Worm (Caenorhabditis elegans): ENCODE data around the gene C08D8.1.

Gene C08D8.1

ce11 chrV:8300935-8301535, 44.5 kb upstream of the C08D8.1 start, which contains the start of gene W02D7.6:
Gene W02D7.6, minus strand, starts transcription at chrV:8301507.
- TF ChIP-seq nhr-23 (tag; optimal IDR thresholded peaks at IDR 0.05) (no peak), C34F6.9 (tag; optimal IDR thresholded peaks at IDR 0.05) (peak; percentile 46), sma-9 (GFP tag; optimal IDR thresholded peaks at IDR 0.05) (peak; percentile 23), sma-9 (tag; optimal IDR thresholded peaks at IDR 0.05) (no peak), sem-4 (tag; optimal IDR thresholded peaks at IDR 0.05) (peak; percentile 13), lsy-2 (tag; optimal IDR thresholded peaks at IDR 0.05) (peak in 1 of 2 experiments; percentile 19), nhr-129 (tag; optimal IDR thresholded peaks at IDR 0.05) (peak; percentile 48), crh-2 (tag; optimal IDR thresholded peaks at IDR 0.05) (peak; percentile 62), mdl-1 (tag; optimal IDR thresholded peaks at IDR 0.05) (no peak)

ce11 chrV:8302522-8302921, 43.0 kb upstream of the C08D8.1 start, which contains the start of gene sel-9:
Gene sel-9, minus strand, starts transcription at chrV:8302580.
- TF ChIP-seq crh-2 (tag; optimal IDR thresholded peaks at IDR 0.05), result peak; percentile 85
- TF ChIP-seq fos-1 (tag; optimal IDR thresholded peaks at IDR 0.05), result peak; percentile 17
- no peak for TF ChIP-seq elt-1 (tag; optimal IDR thresholded peaks at IDR 0.05)
- TF ChIP-seq lsy-2 (tag; optimal IDR thresholded peaks at IDR 0.05), result peak in 1 of 2 experiments; percentile 73
- no peak for TF ChIP-seq lin-39 (tag; optimal IDR thresholded peaks at IDR 0.05)
- peak; percentile 45 for TF ChIP-seq nhr-129 (tag; optimal IDR thresholded peaks at IDR 0.05)
- TF ChIP-seq lin-13 (GFP tag; optimal IDR thresholded peaks at IDR 0.05), result peak; percentile 19
- TF ChIP-seq nhr-237 (tag; optimal IDR thresholded peaks at IDR 0.05), result no peak
- peak; percentile 50 for TF ChIP-seq sma-9 (GFP tag; optimal IDR thresholded peaks at IDR 0.05)
- no peak for TF ChIP-seq sma-9 (tag; optimal IDR thresholded peaks at IDR 0.05)
- TF ChIP-seq sem-4 (tag; optimal IDR thresholded peaks at IDR 0.05), result no peak
- TF ChIP-seq ztf-4 (tag; optimal IDR thresholded peaks at IDR 0.05), result no peak
- peak; percentile 3 for TF ChIP-seq snpc-4 (tag; optimal IDR thresholded peaks at IDR 0.05)
- no peak for TF ChIP-seq nhr-21 (tag; optimal IDR thresholded peaks at IDR 0.05)
- TF ChIP-seq gmeb-1 (tag; optimal IDR thresholded peaks at IDR 0.05), result peak; percentile 90
- no peak for TF ChIP-seq lin-11 (tag; optimal IDR thresholded peaks at IDR 0.05)
- no peak for TF ChIP-seq Y55F3AM.14 (GFP tag; optimal IDR thresholded peaks at IDR 0.05)
- TF ChIP-seq nhr-23 (tag; optimal IDR thresholded peaks at IDR 0.05), result no peak
- peak; percentile 79 for TF ChIP-seq unc-55 (GFP tag; optimal IDR thresholded peaks at IDR 0.05)
- peak; percentile 24 for TF ChIP-seq sma-3 (GFP tag; optimal IDR thresholded peaks at IDR 0.05)
- TF ChIP-seq ama-1 (optimal IDR thresholded peaks at IDR 0.05), result peak; percentile 3
- no peak for TF ChIP-seq ZK546.5 (tag; optimal IDR thresholded peaks at IDR 0.05)
- peak; percentile 57 for TF ChIP-seq C34F6.9 (tag; optimal IDR thresholded peaks at IDR 0.05)
- peak; percentile 10 for TF ChIP-seq F13H6.1 (tag; optimal IDR thresholded peaks at IDR 0.05)
- no peak for TF ChIP-seq skn-1 (tag; optimal IDR thresholded peaks at IDR 0.05)
- TF ChIP-seq nhr-6 (tag; optimal IDR thresholded peaks at IDR 0.05), result no peak
- no peak for TF ChIP-seq alr-1 (tag; optimal IDR thresholded peaks at IDR 0.05)
- TF ChIP-seq nhr-12 (tag; optimal IDR thresholded peaks at IDR 0.05), result no peak
- no peak for TF ChIP-seq mab-5 (tag; optimal IDR thresholded peaks at IDR 0.05)
- TF ChIP-seq egl-27 (tag; optimal IDR thresholded peaks at IDR 0.05), result no peak
- peak; percentile 6 for TF ChIP-seq blmp-1 (tag; optimal IDR thresholded peaks at IDR 0.05; ENCODE audit: insufficient read depth)

DNA sequence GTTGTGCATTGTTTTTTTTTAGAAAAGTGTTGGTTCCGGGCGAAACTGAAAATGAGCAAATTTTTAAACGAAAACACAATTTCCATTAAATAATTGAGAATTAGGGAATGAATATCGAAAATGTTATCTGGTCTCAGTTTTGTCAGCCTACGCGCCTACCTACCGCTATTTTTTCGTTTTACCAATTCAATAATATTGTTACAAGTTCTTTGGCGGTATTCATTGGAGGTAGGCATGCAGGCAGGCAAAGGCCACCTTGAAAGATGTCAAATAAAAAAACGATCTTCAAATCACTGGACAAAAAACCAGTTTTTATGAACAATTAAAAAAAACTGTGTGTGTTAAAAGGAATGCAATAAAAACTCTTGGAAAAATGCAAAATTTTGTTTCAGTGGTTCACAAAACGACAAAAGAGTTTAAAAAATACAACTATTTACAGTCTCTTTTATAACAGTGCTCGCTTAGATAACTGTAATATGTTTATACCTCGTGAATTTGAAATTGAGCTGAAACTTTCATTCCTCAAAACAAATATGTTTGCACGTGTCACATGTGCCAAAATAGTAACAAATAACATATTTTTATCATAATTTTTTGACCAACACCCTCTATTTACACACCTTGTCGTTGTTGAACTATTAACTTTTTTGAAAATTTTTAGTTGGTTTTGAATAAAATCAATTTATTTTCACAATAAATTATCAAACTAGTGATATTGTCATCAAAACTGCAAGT, 40.9 kb upstream of the C08D8.1 start, which contains the start of gene W02D7.11:
W02D7.11 (minus strand) TSS at position 51 of the 735 bp plus-strand sequence.
- TF ChIP-seq skn-1 (tag; optimal IDR thresholded peaks at IDR 0.05) (no peak), peb-1 (tag; optimal IDR thresholded peaks at IDR 0.05) (no peak), elt-1 (tag; optimal IDR thresholded peaks at IDR 0.05) (no peak), mbf-1 (tag; optimal IDR thresholded peaks at IDR 0.05) (no peak), zag-1 (tag; optimal IDR thresholded peaks at IDR 0.05) (no peak), dmd-4 (tag; optimal IDR thresholded peaks at IDR 0.05) (no peak), R02D3.7 (tag; optimal IDR thresholded peaks at IDR 0.05) (no peak), blmp-1 (tag; optimal IDR thresholded peaks at IDR 0.05; ENCODE audit: insufficient read depth) (no peak), nhr-25 (tag; optimal IDR thresholded peaks at IDR 0.05) (no peak), sma-3 (GFP tag; optimal IDR thresholded peaks at IDR 0.05) (no peak), nhr-6 (tag; optimal IDR thresholded peaks at IDR 0.05) (no peak), lin-39 (tag; optimal IDR thresholded peaks at IDR 0.05) (no peak), nhr-129 (tag; optimal IDR thresholded peaks at IDR 0.05) (no peak)

Measured in whole organism, L2 larva.